Fruit fly (Drosophila melanogaster): ENCODE data around the gene Ugt316A1.

Ugt316A1 gene

DNA sequence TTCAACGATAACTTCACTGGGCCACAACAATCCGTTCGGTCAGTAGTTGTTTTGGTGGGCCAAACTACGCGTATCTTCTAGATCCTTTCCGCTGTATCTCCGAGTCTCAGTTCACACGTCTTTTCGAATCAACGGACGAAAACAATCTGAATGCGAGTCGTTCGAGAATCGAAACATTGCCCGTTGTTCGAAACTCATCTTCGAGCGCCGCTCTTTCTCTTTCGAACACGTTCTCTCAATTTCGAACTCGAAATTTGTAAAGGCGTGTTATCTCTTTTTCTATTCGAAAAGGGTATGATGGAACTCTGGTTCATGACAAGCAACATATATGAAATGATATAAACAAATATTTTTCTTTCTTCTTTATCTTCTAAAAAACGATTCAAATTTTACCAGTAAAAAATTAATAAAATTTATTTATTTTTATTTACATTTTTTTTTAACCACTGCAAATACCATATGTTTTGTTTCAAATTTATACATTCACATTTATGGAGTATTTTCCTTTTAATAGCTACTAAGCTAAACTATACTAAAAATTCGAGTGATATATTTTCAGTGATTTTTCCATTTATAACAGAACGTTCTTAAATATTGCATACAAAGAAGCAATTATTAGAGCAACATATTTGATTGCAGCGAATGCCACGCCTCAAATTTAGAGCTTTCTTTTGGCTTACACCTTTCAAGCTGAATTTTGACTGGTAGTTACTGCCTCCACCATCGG lies 17.2 kb downstream of the Ugt316A1 start, which contains the start of gene nkd:
nkd (minus strand) TSS at position 151 of the 727 bp plus-strand sequence.
- TF ChIP-seq psq (GFP tag; optimal IDR thresholded peaks at IDR 0.05) = peak; percentile 82
- TF ChIP-seq tai (GFP tag; optimal IDR thresholded peaks at IDR 0.05) = peak; percentile 67
- TF ChIP-seq Jra (GFP tag; optimal IDR thresholded peaks at IDR 0.05) = peak; percentile 32
- peak; percentile 57 for TF ChIP-seq br (GFP tag; optimal IDR thresholded peaks at IDR 0.05)
- peak; percentile 67 for TF ChIP-seq woc (GFP tag; optimal IDR thresholded peaks at IDR 0.05)
- TF ChIP-seq jim (GFP tag; optimal IDR thresholded peaks at IDR 0.05) = peak; percentile 63
- TF ChIP-seq dmrt93B (GFP tag; optimal IDR thresholded peaks at IDR 0.05) = peak; percentile 16
- TF ChIP-seq fru (GFP tag; optimal IDR thresholded peaks at IDR 0.05) = peak; percentile 69
- no peak for TF ChIP-seq lola (GFP tag; optimal IDR thresholded peaks at IDR 0.05)
- TF ChIP-seq CG32264 (GFP tag; optimal IDR thresholded peaks at IDR 0.05) = peak; percentile 5
- TF ChIP-seq CG9705 (GFP tag; optimal IDR thresholded peaks at IDR 0.05) = peak; percentile 41
- TF ChIP-seq Mio (GFP tag; optimal IDR thresholded peaks at IDR 0.05) = no peak
- TF ChIP-seq Vsx2 (GFP tag; optimal IDR thresholded peaks at IDR 0.05; ENCODE audit: partially characterized antibody) = no peak
- peak; percentile 4 for TF ChIP-seq dsf (GFP tag; optimal IDR thresholded peaks at IDR 0.05; ENCODE audit: borderline replicate concordance)
- peak; percentile 76 for TF ChIP-seq brk (GFP tag; optimal IDR thresholded peaks at IDR 0.05)
- TF ChIP-seq sage (GFP tag; optimal IDR thresholded peaks at IDR 0.05) = peak; percentile 54
- TF ChIP-seq ey (GFP tag; optimal IDR thresholded peaks at IDR 0.05) = peak; percentile 65
- TF ChIP-seq GATAd (GFP tag; optimal IDR thresholded peaks at IDR 0.05) = no peak
- TF ChIP-seq dl (GFP tag; optimal IDR thresholded peaks at IDR 0.05; ENCODE audit: insufficient read depth in 1 of 2, partially characterized antibody in 2 of 2) = peak; percentile 66 to 75
- peak; percentile 61 for TF ChIP-seq sv (GFP tag; optimal IDR thresholded peaks at IDR 0.05)
- TF ChIP-seq HLH106 (tag; optimal IDR thresholded peaks at IDR 0.05) = peak; percentile 79
- TF ChIP-seq Sp1 (GFP tag; optimal IDR thresholded peaks at IDR 0.05) = peak; percentile 88
- TF ChIP-seq rgr (GFP tag; optimal IDR thresholded peaks at IDR 0.05) = peak; percentile 88
- TF ChIP-seq Myc (optimal IDR thresholded peaks at IDR 0.05) = peak; percentile 29
- TF ChIP-seq pan (optimal IDR thresholded peaks at IDR 0.05) = peak; percentile 68
- peak; percentile 70 for TF ChIP-seq Hr83 (GFP tag; optimal IDR thresholded peaks at IDR 0.05; ENCODE audit: poor library complexity, severe bottlenecking)
- peak; percentile 79 for TF ChIP-seq Dif (GFP tag; optimal IDR thresholded peaks at IDR 0.05; ENCODE audit: partially characterized antibody)
- TF ChIP-seq CrebA (GFP tag; optimal IDR thresholded peaks at IDR 0.05; ENCODE audit: borderline replicate concordance) = peak; percentile 1
- TF ChIP-seq usp (GFP tag; optimal IDR thresholded peaks at IDR 0.05) = no peak
- no peak for TF ChIP-seq Hr78 (GFP tag; optimal IDR thresholded peaks at IDR 0.05)
- TF ChIP-seq Abd-B (GFP tag; optimal IDR thresholded peaks at IDR 0.05) = no peak
- TF ChIP-seq Rel (GFP tag; optimal IDR thresholded peaks at IDR 0.05) = peak; percentile 57
- no peak for TF ChIP-seq Rel (tag; optimal IDR thresholded peaks at IDR 0.05)
- TF ChIP-seq h (GFP tag; optimal IDR thresholded peaks at IDR 0.05) = peak; percentile 72
- TF ChIP-seq Dfd (GFP tag; optimal IDR thresholded peaks at IDR 0.05) = no peak
- peak in 1 of 2 experiments; percentile 84 for TF ChIP-seq foxo (GFP tag; optimal IDR thresholded peaks at IDR 0.05)
- peak; percentile 77 for TF ChIP-seq OdsH (GFP tag; optimal IDR thresholded peaks at IDR 0.05)
- TF ChIP-seq N (GFP tag; optimal IDR thresholded peaks at IDR 0.05) = no peak
- peak; percentile 85 for TF ChIP-seq Hnf4 (GFP tag; optimal IDR thresholded peaks at IDR 0.05)

- TF ChIP-seq brk (GFP tag; optimal IDR thresholded peaks at IDR 0.05) (no peak), dl (GFP tag; optimal IDR thresholded peaks at IDR 0.05; ENCODE audit: insufficient read depth in 1 of 2, partially characterized antibody in 2 of 2) (no peak), h (GFP tag; optimal IDR thresholded peaks at IDR 0.05) (no peak), rgr (GFP tag; optimal IDR thresholded peaks at IDR 0.05) (no peak), CG9705 (GFP tag; optimal IDR thresholded peaks at IDR 0.05) (peak; percentile 2), Dfd (GFP tag; optimal IDR thresholded peaks at IDR 0.05) (no peak), Dif (GFP tag; optimal IDR thresholded peaks at IDR 0.05; ENCODE audit: partially characterized antibody) (no peak)
Measured at dm6 chr3L:19044589-19045298, 17.9 kb downstream of the Ugt316A1 start.
